Worm (Caenorhabditis elegans) whole organism, L1 larva: Measurements from ENCODE around the gene spat-3.

Experiments
- dpl-1 ChIP-seq, 3 experiments: fragments of 150-350 bp in 2 of 3; sonication (generic microtip) in 1 of 3; optimal IDR thresholded peaks; 2 replicates each; lab custom pipeline; 2014 to 2017; ENCODE audit warnings: missing biosample characterization in 3 of 3, missing genetic modification characterization in 3 of 3, missing genetic modification reagents in 3 of 3
- nhr-11 ChIP-seq: fragments of 150-350 bp; optimal IDR thresholded peaks from 2 replicates; lab custom pipeline; 2014; ENCODE audit warnings: missing biosample characterization, missing genetic modification characterization
- skn-1 ChIP-seq: fragments of 150-350 bp; optimal IDR thresholded peaks from 2 replicates; lab custom pipeline; 2014; ENCODE audit warnings: missing biosample characterization, missing genetic modification characterization

DNA sequence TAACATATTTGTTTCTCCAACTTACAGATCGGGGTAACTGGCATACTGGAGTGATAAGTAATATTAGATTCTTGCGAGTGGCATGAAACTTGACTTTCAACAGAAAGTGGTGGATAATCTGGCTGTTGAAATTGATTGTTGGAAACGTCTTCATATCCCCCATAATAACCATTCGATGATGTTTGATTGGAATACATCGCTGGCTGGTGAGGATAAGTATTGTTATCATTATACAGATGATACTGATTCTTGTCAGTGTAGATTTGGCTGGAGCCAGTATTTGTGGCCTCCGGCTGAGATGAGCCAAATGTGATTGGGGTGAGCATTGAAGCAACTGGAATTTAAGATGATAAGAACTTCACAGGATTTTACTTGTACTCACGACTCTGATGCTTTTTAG is 9.3 kb upstream of the spat-3 start:
- TF ChIP-seq dpl-1 (GFP tag; optimal IDR thresholded peaks at IDR 0.05; lab: Kevin White, UChicago) (no peak), skn-1 (tag; lab: Kevin White, UChicago) (no peak), nhr-11 (tag; lab: Kevin White, UChicago) (no peak)
